Fruit fly (Drosophila melanogaster) whole organism, embryonic: ENCODE results near the gene CG2540.
A peak's percentile ranks its signal among the peaks of the same experiment; 100 is the strongest.

Experiments used
- Abd-B ChIP-seq: fragments of 200-800 bp; sonication (Bioruptor generic); optimal IDR thresholded peaks from 2 replicates; lab custom pipeline; 2018; ENCODE audit warnings: missing biosample characterization, mild to moderate bottlenecking, missing genetic modification characterization, moderate library complexity
- CG10462 ChIP-seq: fragments of 200-800 bp; sonication (Bioruptor generic); optimal IDR thresholded peaks from 2 replicates; lab custom pipeline; 2016; ENCODE audit warnings: missing biosample characterization, missing genetic modification characterization
- CG10565 ChIP-seq: fragments of 200-800 bp; sonication (Bioruptor generic); optimal IDR thresholded peaks from 3 replicates; lab custom pipeline; 2016; ENCODE audit warnings: missing biosample characterization, mild to moderate bottlenecking, missing genetic modification characterization
- CG10979 ChIP-seq: fragments of 200-800 bp; sonication (Bioruptor generic); optimal IDR thresholded peaks from 2 replicates; lab custom pipeline; 2018; ENCODE audit warnings: missing biosample characterization, mild to moderate bottlenecking, missing genetic modification characterization, moderate library complexity
- CG11398 ChIP-seq: fragments of 200-800 bp; sonication (Bioruptor generic); optimal IDR thresholded peaks from 2 replicates; lab custom pipeline; 2016; ENCODE audit warnings: missing biosample characterization, missing genetic modification characterization
- CG17359 ChIP-seq: fragments of 200-800 bp; sonication (Bioruptor generic); optimal IDR thresholded peaks from 3 replicates; lab custom pipeline; 2018; ENCODE audit warnings: missing biosample characterization, mild to moderate bottlenecking, missing genetic modification characterization, moderate library complexity
- CG17802 ChIP-seq: fragments of 200-800 bp; sonication (Bioruptor generic); optimal IDR thresholded peaks from 2 replicates; lab custom pipeline; 2018; ENCODE audit warnings: missing biosample characterization, mild to moderate bottlenecking, missing genetic modification characterization, moderate library complexity
- CG18619 ChIP-seq: fragments of 200-800 bp; sonication (Bioruptor generic); optimal IDR thresholded peaks from 3 replicates; lab custom pipeline; 2017; ENCODE audit warnings: missing biosample characterization, mild to moderate bottlenecking, missing genetic modification characterization
- CG3065 ChIP-seq: fragments of 200-800 bp; sonication (Bioruptor generic); optimal IDR thresholded peaks from 2 replicates; lab custom pipeline; 2016; ENCODE audit warnings: missing biosample characterization, missing genetic modification characterization
- CG3838 ChIP-seq: fragments of 200-800 bp; sonication (Bioruptor generic); optimal IDR thresholded peaks from 3 replicates; lab custom pipeline; 2016; ENCODE audit warnings: missing biosample characterization, missing genetic modification characterization
- CG4360 ChIP-seq: fragments of 200-800 bp; sonication (Bioruptor generic); IDR thresholded peaks from 2 replicates; pipeline ENCODE4 v1.3.6; 2022; ENCODE audit warnings: missing biosample characterization, missing genetic modification characterization
- CG5245 ChIP-seq: fragments of 200-800 bp; sonication (Bioruptor generic); optimal IDR thresholded peaks from 3 replicates; lab custom pipeline; 2016; ENCODE audit warnings: missing biosample characterization, missing genetic modification characterization
- CG7372 ChIP-seq: fragments of 200-800 bp; sonication (Bioruptor generic); IDR thresholded peaks from 2 replicates; pipeline ENCODE4 v1.3.6; 2022; ENCODE audit warnings: missing biosample characterization, missing genetic modification characterization
- CG7745 ChIP-seq: fragments of 200-800 bp; sonication (Bioruptor generic); optimal IDR thresholded peaks from 2 replicates; lab custom pipeline; 2018; ENCODE audit warnings: missing biosample characterization, mild to moderate bottlenecking, missing genetic modification characterization, moderate library complexity
- CG8944 ChIP-seq: fragments of 200-800 bp; sonication (Bioruptor generic); optimal IDR thresholded peaks from 3 replicates; lab custom pipeline; 2016; ENCODE audit warnings: missing biosample characterization, missing genetic modification characterization
- D19A ChIP-seq: fragments of 200-800 bp; optimal IDR thresholded peaks from 3 replicates; lab custom pipeline; 2019; ENCODE audit warnings: missing biosample characterization, mild to moderate bottlenecking, missing genetic modification characterization, moderate library complexity
- Drgx ChIP-seq: fragments of 200-800 bp; sonication (Bioruptor generic); IDR thresholded peaks from 2 replicates; pipeline ENCODE4 v1.3.6; 2022; ENCODE audit warnings: missing biosample characterization, missing genetic modification characterization
- Ets65A ChIP-seq: fragments of 200-800 bp; sonication (Bioruptor generic); peaks from one replicate; lab custom pipeline; 2016; ENCODE audit warnings: missing biosample characterization, missing genetic modification characterization
- Hr39 ChIP-seq: fragments of >200 bp; optimal IDR thresholded peaks from 2 replicates; lab custom pipeline; 2017
- Med ChIP-seq: fragments of 200-800 bp; sonication (Bioruptor generic); peaks from one replicate; lab custom pipeline; 2016; ENCODE audit warnings: missing biosample characterization, missing genetic modification characterization, mild to moderate bottlenecking, inconsistent platforms, moderate library complexity
- Neu2 ChIP-seq: fragments of 200-800 bp; sonication (Bioruptor generic); optimal IDR thresholded peaks from 3 replicates; lab custom pipeline; 2016; ENCODE audit warnings: missing biosample characterization, missing genetic modification characterization, borderline replicate concordance
- Oaz ChIP-seq: fragments of 200-800 bp; sonication (Bioruptor generic); IDR thresholded peaks from 2 replicates; pipeline ENCODE4 v1.3.6; 2022; ENCODE audit warnings: missing biosample characterization, missing genetic modification characterization
- PHDP ChIP-seq: fragments of 200-800 bp; sonication (Bioruptor generic); optimal IDR thresholded peaks from 3 replicates; lab custom pipeline; 2018; ENCODE audit warnings: missing biosample characterization, mild to moderate bottlenecking, missing genetic modification characterization, moderate library complexity
- Rfx ChIP-seq: fragments of 200-800 bp; sonication (Bioruptor generic); IDR thresholded peaks from 2 replicates; pipeline ENCODE4 v1.3.6; 2022; ENCODE audit warnings: missing biosample characterization, missing genetic modification characterization
- Spps ChIP-seq: fragments of 200-800 bp; sonication (Bioruptor generic); optimal IDR thresholded peaks from 2 replicates; lab custom pipeline; 2018; ENCODE audit warnings: missing biosample characterization, mild to moderate bottlenecking, missing genetic modification characterization
- abd-A ChIP-seq: fragments of 200-800 bp; sonication (Bioruptor generic); optimal IDR thresholded peaks from 3 replicates; lab custom pipeline; 2019; ENCODE audit warnings: missing biosample characterization, mild to moderate bottlenecking, missing genetic modification characterization, moderate library complexity
- ato ChIP-seq: fragments of 200-800 bp; sonication (Bioruptor generic); IDR thresholded peaks from 2 replicates; pipeline ENCODE4 v1.3.6; 2022; ENCODE audit warnings: missing biosample characterization, missing genetic modification characterization; ENCODE audit not compliant: partially characterized antibody
- bcd ChIP-seq: fragments of 200-800 bp; sonication (Bioruptor generic); optimal IDR thresholded peaks from 2 replicates; lab custom pipeline; 2017; ENCODE audit warnings: missing biosample characterization, mild to moderate bottlenecking, missing genetic modification characterization
- cg ChIP-seq: fragments of 200-800 bp; sonication (Bioruptor generic); optimal IDR thresholded peaks from 3 replicates; lab custom pipeline; 2019; ENCODE audit warnings: missing biosample characterization, mild to moderate bottlenecking, missing genetic modification characterization, moderate library complexity
- chinmo ChIP-seq: fragments of 200-800 bp; sonication (Bioruptor generic); IDR thresholded peaks from 4 replicates; pipeline ENCODE4 v1.3.6; 2022; ENCODE audit warnings: missing biosample characterization, missing genetic modification characterization; ENCODE audit not compliant: partially characterized antibody
- da ChIP-seq: fragments of 200-800 bp; sonication (Bioruptor generic); optimal IDR thresholded peaks from 2 replicates; lab custom pipeline; 2016; ENCODE audit warnings: missing biosample characterization, missing genetic modification characterization
- danr ChIP-seq: fragments of 200-800 bp; sonication (Bioruptor generic); IDR thresholded peaks from 2 replicates; pipeline ENCODE4 v1.3.6; 2022; ENCODE audit warnings: missing biosample characterization, missing genetic modification characterization
- dm ChIP-seq: fragments of 200-800 bp; sonication (Bioruptor generic); optimal IDR thresholded peaks from 3 replicates; lab custom pipeline; 2016; ENCODE audit warnings: missing biosample characterization, missing genetic modification characterization
- dysf ChIP-seq: fragments of 200-800 bp; sonication (Bioruptor generic); IDR thresholded peaks from 3 replicates; pipeline ENCODE4 v1.3.6; 2022; ENCODE audit warnings: missing biosample characterization, missing genetic modification characterization
- fd64A ChIP-seq: fragments of 200-800 bp; sonication (Bioruptor generic); optimal IDR thresholded peaks from 3 replicates; lab custom pipeline; 2018; ENCODE audit warnings: missing biosample characterization, mild to moderate bottlenecking, missing genetic modification characterization
- grau ChIP-seq: fragments of 200-800 bp; optimal IDR thresholded peaks from 3 replicates; lab custom pipeline; 2019; ENCODE audit warnings: missing biosample characterization, mild to moderate bottlenecking, missing genetic modification characterization, moderate library complexity
- gt ChIP-seq: fragments of 200-800 bp; sonication (Bioruptor generic); IDR thresholded peaks from 2 replicates; pipeline ENCODE4 v1.3.6; 2022; ENCODE audit warnings: missing biosample characterization, missing genetic modification characterization
- hb ChIP-seq: fragments of 200-800 bp; sonication (Bioruptor generic); IDR thresholded peaks from 3 replicates; pipeline ENCODE4 v1.3.6; 2022; ENCODE audit warnings: missing biosample characterization, missing genetic modification characterization; ENCODE audit not compliant: partially characterized antibody
- jing ChIP-seq: fragments of 200-800 bp; sonication (Bioruptor generic); optimal IDR thresholded peaks from 2 replicates; lab custom pipeline; 2018; ENCODE audit warnings: missing biosample characterization, mild to moderate bottlenecking, missing genetic modification characterization
- luna ChIP-seq: fragments of 200-800 bp; sonication (Bioruptor generic); optimal IDR thresholded peaks from 2 replicates; lab custom pipeline; 2016; ENCODE audit warnings: missing biosample characterization, missing genetic modification characterization
- nau ChIP-seq: fragments of 200-800 bp; sonication (Bioruptor generic); optimal IDR thresholded peaks from 3 replicates; lab custom pipeline; 2017; ENCODE audit warnings: missing biosample characterization, mild to moderate bottlenecking, missing genetic modification characterization, missing genetic modification reagents
- nom ChIP-seq: fragments of 200-800 bp; sonication (Bioruptor generic); optimal IDR thresholded peaks from 2 replicates; lab custom pipeline; 2017; ENCODE audit warnings: missing biosample characterization, missing genetic modification characterization, mild to moderate bottlenecking, moderate library complexity, missing genetic modification reagents
- odd ChIP-seq: fragments of 200-800 bp; sonication (Bioruptor generic); optimal IDR thresholded peaks from 2 replicates; lab custom pipeline; 2017; ENCODE audit warnings: missing biosample characterization, mild to moderate bottlenecking, missing genetic modification characterization
- pita ChIP-seq: fragments of 200-800 bp; sonication (Bioruptor generic); optimal IDR thresholded peaks from 2 replicates; lab custom pipeline; 2017; ENCODE audit warnings: missing biosample characterization, mild to moderate bottlenecking, missing genetic modification characterization
- prd ChIP-seq, 3 experiments: fragments of >200 bp in 2 of 3; fragments of 200-800 bp in 1 of 3; sonication (Bioruptor generic) in 1 of 3; optimal IDR thresholded peaks in 2 of 3; IDR thresholded peaks in 1 of 3; 2 replicates in 2 of 3; 3 replicates in 1 of 3; pipeline versions ENCODE4 v1.3.6 to Lab custom; 2017 to 2022; ENCODE audit warnings: missing biosample characterization in 1 of 3, missing genetic modification characterization in 1 of 3
- slbo ChIP-seq: fragments of 200-800 bp; sonication (Bioruptor generic); IDR thresholded peaks from 2 replicates; pipeline ENCODE4 v1.3.6; 2022; ENCODE audit warnings: missing biosample characterization, missing genetic modification characterization
- stwl ChIP-seq: fragments of 200-800 bp; sonication (Bioruptor generic); optimal IDR thresholded peaks from 3 replicates; lab custom pipeline; 2018; ENCODE audit warnings: missing biosample characterization, mild to moderate bottlenecking, missing genetic modification characterization, moderate library complexity
- tio ChIP-seq: fragments of 200-800 bp; sonication (Bioruptor generic); optimal IDR thresholded peaks from 2 replicates; lab custom pipeline; 2017; ENCODE audit warnings: missing biosample characterization, missing genetic modification characterization, inconsistent platforms
- vvl ChIP-seq: fragments of 200-800 bp; sonication (Bioruptor generic); IDR thresholded peaks from 2 replicates; pipeline ENCODE4 v1.3.6; 2022; ENCODE audit warnings: missing biosample characterization, missing genetic modification characterization
- zfh1 ChIP-seq: fragments of 200-800 bp; sonication (Bioruptor generic); IDR thresholded peaks from 3 replicates; pipeline ENCODE4 v1.3.6; 2022; ENCODE audit warnings: missing biosample characterization, missing genetic modification characterization

Gene CG2540

DNA sequence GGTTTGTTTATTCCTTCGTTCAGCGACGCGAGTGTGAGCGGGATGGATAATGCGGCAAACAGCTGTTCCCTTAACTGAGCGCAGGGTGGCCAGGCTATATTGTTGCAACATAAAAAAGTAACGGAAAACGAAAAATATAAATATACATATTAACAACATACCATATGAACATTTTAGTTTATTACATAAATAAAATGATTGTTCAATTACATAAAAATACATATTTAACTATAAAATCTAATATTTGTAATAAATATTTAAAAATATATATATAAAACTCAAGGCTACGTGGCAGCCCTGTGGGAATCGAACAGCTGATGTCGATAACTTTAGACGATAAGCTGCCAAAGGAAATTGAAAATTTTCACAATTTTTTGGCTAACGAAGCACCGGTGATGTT lies at the start of gene CG2540, which contains the start of gene Aven (continued):
- peak; percentile 86 for TF ChIP-seq CG10979 (tag; lab: Kevin White, UChicago)
- no peak for TF ChIP-seq CG3065 (GFP tag; lab: Kevin White, UChicago)
- TF ChIP-seq nom, result peak; percentile 20
- TF ChIP-seq prd (optimal IDR thresholded peaks at IDR 0.05; lab: Kevin White, UChicago), result no peak
- TF ChIP-seq prd (GFP tag; IDR thresholded peaks at IDR 0.05; lab: Robert Waterston, UW), result peak; percentile 63
- TF ChIP-seq tio (GFP tag; lab: Kevin White, UChicago), result peak; percentile 32
- no peak for TF ChIP-seq dm
- TF ChIP-seq vvl, result peak; percentile 83; the same call in 1 of the 2 replicates
- TF ChIP-seq CG17802 (tag; lab: Kevin White, UChicago), result peak; percentile 13
- TF ChIP-seq pita (GFP tag; lab: Kevin White, UChicago), result no peak
- no peak for TF ChIP-seq gt (GFP tag; lab: Robert Waterston, UW)
- TF ChIP-seq Hr39, result no peak
- TF ChIP-seq CG7745 (tag; lab: Kevin White, UChicago), result no peak
- no peak for TF ChIP-seq CG8944 (GFP tag; lab: Kevin White, UChicago)
- no peak for TF ChIP-seq jing (GFP tag; lab: Kevin White, UChicago)
- no peak for TF ChIP-seq CG11398 (GFP tag; lab: Kevin White, UChicago)
- no peak for TF ChIP-seq chinmo
- TF ChIP-seq odd (GFP tag; lab: Kevin White, UChicago), result peak; percentile 86
- TF ChIP-seq luna (GFP tag; lab: Kevin White, UChicago), result no peak
- TF ChIP-seq Med (GFP tag; lab: Kevin White, UChicago), result peak; percentile 28
- TF ChIP-seq slbo (GFP tag; lab: Robert Waterston, UW), result peak; percentile 67
- peak; percentile 44 for TF ChIP-seq CG5245
- TF ChIP-seq CG10565 (GFP tag; lab: Kevin White, UChicago), result no peak
- TF ChIP-seq abd-A (tag; lab: Kevin White, UChicago), result no peak
- TF ChIP-seq CG3838 (GFP tag; lab: Kevin White, UChicago), result no peak
- TF ChIP-seq Oaz (GFP tag; lab: Robert Waterston, UW), result no peak
- no peak for TF ChIP-seq hb (GFP tag; lab: Robert Waterston, UW)
- TF ChIP-seq stwl, result peak; percentile 67
- peak; percentile 82 for TF ChIP-seq CG17359 (tag; lab: Kevin White, UChicago)
- no peak for TF ChIP-seq fd64A
- TF ChIP-seq Spps (tag; lab: Kevin White, UChicago), result peak; percentile 63
- TF ChIP-seq bcd (GFP tag; lab: Kevin White, UChicago), result peak; percentile 80
- TF ChIP-seq da (GFP tag; lab: Kevin White, UChicago), result no peak
- TF ChIP-seq Rfx (GFP tag; lab: Robert Waterston, UW), result peak; percentile 60; the same call in 1 of the 2 replicates
- TF ChIP-seq CG7372 (GFP tag; lab: Robert Waterston, UW), result peak; percentile 59
- TF ChIP-seq Neu2 (GFP tag; lab: Kevin White, UChicago), result no peak
- peak; percentile 37 for TF ChIP-seq CG10462 (GFP tag; lab: Kevin White, UChicago)
- peak; percentile 72 for TF ChIP-seq Abd-B (GFP tag; lab: Kevin White, UChicago)
- no peak for TF ChIP-seq cg (GFP tag; lab: Kevin White, UChicago)
- TF ChIP-seq PHDP (tag; lab: Kevin White, UChicago), result peak; percentile 88
- peak; percentile 81 for TF ChIP-seq CG18619 (GFP tag; lab: Kevin White, UChicago)
- peak; percentile 85 for TF ChIP-seq D19A (tag; lab: Kevin White, UChicago)
- TF ChIP-seq zfh1 (GFP tag; lab: Robert Waterston, UW), result 0 out of 3 replicates have a peak, but pooled peaks have one; percentile 22
- TF ChIP-seq danr (GFP tag; lab: Robert Waterston, UW), result peak; percentile 23; the same call in 1 of the 2 replicates
- no peak for TF ChIP-seq nau
- no peak for TF ChIP-seq ato (GFP tag; lab: Robert Waterston, UW)
- no peak for TF ChIP-seq Ets65A (GFP tag; lab: Kevin White, UChicago)
- TF ChIP-seq grau, result peak; percentile 90
- TF ChIP-seq dysf (GFP tag; lab: Robert Waterston, UW), result peak; percentile 77
- TF ChIP-seq Drgx, result peak; percentile 65; the same call in 1 of the 2 replicates
- no peak for TF ChIP-seq CG4360 (GFP tag; lab: Robert Waterston, UW)
